Worm (Caenorhabditis elegans) whole organism, L3 larva: ENCODE results near the gene chhy-1.

Experiments used
- R02D3.7 ChIP-seq: fragments of 150-350 bp; optimal IDR thresholded peaks from 2 replicates; lab custom pipeline; 2014; ENCODE audit warnings: missing biosample characterization, missing genetic modification characterization
- ZK546.5 ChIP-seq: sonication (generic microtip); optimal IDR thresholded peaks from 2 replicates; lab custom pipeline; 2017; ENCODE audit warnings: missing biosample characterization, missing genetic modification characterization
- ama-1 ChIP-seq: fragments of 150-350 bp; optimal IDR thresholded peaks from 2 replicates; lab custom pipeline; 2018
- ceh-28 ChIP-seq: fragments of 150-350 bp; optimal IDR thresholded peaks from 2 replicates; lab custom pipeline; 2014; ENCODE audit warnings: missing biosample characterization, missing genetic modification reagents, missing genetic modification characterization
- ceh-9 ChIP-seq: sonication (generic microtip); optimal IDR thresholded peaks from 2 replicates; lab custom pipeline; 2018; ENCODE audit warnings: missing biosample characterization, missing genetic modification characterization
- egl-5 ChIP-seq: fragments of 150-350 bp; optimal IDR thresholded peaks from 2 replicates; lab custom pipeline; 2017; ENCODE audit warnings: missing biosample characterization, missing genetic modification reagents, missing genetic modification characterization, inconsistent platforms
- elt-1 ChIP-seq: fragments of 150-350 bp; optimal IDR thresholded peaks from 2 replicates; lab custom pipeline; 2014; ENCODE audit warnings: missing biosample characterization, missing genetic modification characterization
- elt-2 ChIP-seq: sonication (generic microtip); optimal IDR thresholded peaks from 2 replicates; lab custom pipeline; 2016; ENCODE audit warnings: missing genetic modification reagents, mild to moderate bottlenecking, missing genetic modification characterization, missing compliant biosample characterization
- elt-3 ChIP-seq, 3 experiments: fragments of 150-350 bp in 1 of 3; sonication (generic microtip) in 2 of 3; optimal IDR thresholded peaks; 2 replicates in 2 of 3; 4 replicates in 1 of 3; lab custom pipeline; 2014 to 2017; ENCODE audit warnings: missing biosample characterization in 3 of 3, missing genetic modification characterization in 3 of 3
- fkh-10 ChIP-seq: sonication (generic microtip); optimal IDR thresholded peaks from 2 replicates; lab custom pipeline; 2017; ENCODE audit warnings: missing biosample characterization, missing genetic modification reagents, missing genetic modification characterization
- fkh-2 ChIP-seq: fragments of 150-350 bp; optimal IDR thresholded peaks from 2 replicates; lab custom pipeline; 2014; ENCODE audit warnings: missing biosample characterization, missing genetic modification reagents, missing genetic modification characterization
- lin-15B ChIP-seq: fragments of 150-350 bp; optimal IDR thresholded peaks from 2 replicates; lab custom pipeline; 2014; ENCODE audit warnings: missing biosample characterization, missing genetic modification characterization
- mml-1 ChIP-seq: fragments of 150-350 bp; sonication (generic microtip); optimal IDR thresholded peaks from 3 replicates; lab custom pipeline; 2014; ENCODE audit warnings: missing biosample characterization, missing genetic modification characterization
- nfya-1 ChIP-seq: sonication (generic microtip); optimal IDR thresholded peaks from 2 replicates; lab custom pipeline; 2017; ENCODE audit warnings: missing genetic modification characterization, mild to moderate bottlenecking, missing compliant biosample characterization, antibody characterized with exemption, moderate library complexity; ENCODE audit not compliant: insufficient read depth
- nhr-11 ChIP-seq: fragments of 150-350 bp; optimal IDR thresholded peaks from 2 replicates; lab custom pipeline; 2014; ENCODE audit warnings: missing biosample characterization, missing genetic modification characterization
- nhr-12 ChIP-seq: fragments of 150-350 bp; optimal IDR thresholded peaks from 2 replicates; lab custom pipeline; 2014; ENCODE audit warnings: missing biosample characterization, missing genetic modification characterization
- nhr-23 ChIP-seq: fragments of 150-350 bp; optimal IDR thresholded peaks from 2 replicates; lab custom pipeline; 2014; ENCODE audit warnings: missing biosample characterization, missing genetic modification reagents, missing genetic modification characterization
- nhr-237 ChIP-seq: fragments of 150-350 bp; optimal IDR thresholded peaks from 2 replicates; lab custom pipeline; 2014; ENCODE audit warnings: missing biosample characterization, missing genetic modification characterization
- nhr-25 ChIP-seq: sonication (generic microtip); optimal IDR thresholded peaks from 2 replicates; lab custom pipeline; 2017; ENCODE audit warnings: missing biosample characterization, missing genetic modification characterization
- nhr-28 ChIP-seq: fragments of 150-350 bp; optimal IDR thresholded peaks from 2 replicates; lab custom pipeline; 2014; ENCODE audit warnings: missing biosample characterization, missing genetic modification characterization
- nhr-43 ChIP-seq: sonication (generic microtip); optimal IDR thresholded peaks from 2 replicates; lab custom pipeline; 2016; ENCODE audit warnings: mild to moderate bottlenecking, missing genetic modification characterization, missing compliant biosample characterization; ENCODE audit not compliant: poor library complexity, severe bottlenecking
- nhr-67 ChIP-seq: fragments of 150-350 bp; optimal IDR thresholded peaks from 2 replicates; lab custom pipeline; 2014; ENCODE audit warnings: missing biosample characterization, missing genetic modification characterization
- nhr-76 ChIP-seq: fragments of 150-350 bp; sonication (generic microtip); optimal IDR thresholded peaks from 5 replicates; lab custom pipeline; 2014; ENCODE audit warnings: missing biosample characterization, missing genetic modification characterization
- nhr-77 ChIP-seq: fragments of 150-350 bp; optimal IDR thresholded peaks from 2 replicates; lab custom pipeline; 2014; ENCODE audit warnings: missing biosample characterization, missing genetic modification characterization
- pha-4 ChIP-seq: fragments of 150-350 bp; optimal IDR thresholded peaks from 2 replicates; lab custom pipeline; 2014; ENCODE audit warnings: missing biosample characterization, missing genetic modification reagents, missing genetic modification characterization
- pqm-1 ChIP-seq: fragments of 150-350 bp; optimal IDR thresholded peaks from 2 replicates; lab custom pipeline; 2017; ENCODE audit warnings: missing biosample characterization, missing genetic modification characterization, inconsistent platforms
- sea-2 ChIP-seq: fragments of 150-350 bp; sonication (generic microtip); optimal IDR thresholded peaks from 4 replicates; lab custom pipeline; 2014; ENCODE audit warnings: missing biosample characterization, missing genetic modification reagents, missing genetic modification characterization
- skn-1 ChIP-seq: fragments of 150-350 bp; optimal IDR thresholded peaks from 2 replicates; lab custom pipeline; 2014; ENCODE audit warnings: missing biosample characterization, missing genetic modification characterization
- tbx-2 ChIP-seq: sonication (generic microtip); optimal IDR thresholded peaks from 2 replicates; lab custom pipeline; 2016; ENCODE audit warnings: mild to moderate bottlenecking, missing genetic modification characterization, missing compliant biosample characterization
- unc-39 ChIP-seq: sonication (generic microtip); optimal IDR thresholded peaks from 4 replicates; lab custom pipeline; 2017; ENCODE audit warnings: missing biosample characterization, missing genetic modification characterization
- unc-62 ChIP-seq: fragments of 150-350 bp; sonication (generic microtip); optimal IDR thresholded peaks from 4 replicates; lab custom pipeline; 2014; ENCODE audit warnings: missing biosample characterization, missing genetic modification reagents, missing genetic modification characterization
- zag-1 ChIP-seq: fragments of 150-350 bp; optimal IDR thresholded peaks from 2 replicates; lab custom pipeline; 2014; ENCODE audit warnings: missing biosample characterization, missing genetic modification characterization
- ztf-11 ChIP-seq: fragments of 150-350 bp; optimal IDR thresholded peaks from 2 replicates; lab custom pipeline; 2014; ENCODE audit warnings: missing biosample characterization, missing genetic modification characterization
- ztf-4 ChIP-seq: fragments of 150-350 bp; optimal IDR thresholded peaks from 2 replicates; lab custom pipeline; 2014; ENCODE audit warnings: missing biosample characterization, missing genetic modification characterization

The chhy-1 gene

DNA sequence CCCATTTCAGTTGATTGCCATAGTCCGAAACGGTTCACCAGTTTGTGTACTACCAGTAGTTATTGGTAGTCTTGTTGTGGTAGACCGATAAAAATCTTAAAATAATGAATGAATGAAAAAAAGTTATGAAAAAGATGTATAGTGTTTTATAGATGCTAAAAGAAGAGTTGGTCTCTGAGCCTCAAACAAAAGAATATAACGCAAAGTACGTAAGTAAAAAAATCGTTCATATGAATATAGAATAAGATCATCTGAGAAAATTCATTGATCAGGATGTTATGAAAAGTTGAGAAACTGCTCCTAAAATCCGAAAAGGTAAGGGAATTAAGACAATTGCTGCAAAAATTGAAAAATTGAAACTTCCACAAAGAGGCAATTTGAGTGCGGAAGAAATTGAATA, at the start of gene chhy-1:
Gene chhy-1 (minus strand): TSS at position 101 of the 400 bp plus-strand sequence.
- TF ChIP-seq nhr-67 (tag; lab: Kevin White, UChicago) (no peak), nhr-237 (no peak), unc-39 (tag; lab: Kevin White, UChicago) (no peak), unc-62 (GFP tag; lab: Kevin White, UChicago) (no peak), ZK546.5 (tag; lab: Kevin White, UChicago) (no peak), elt-3 (tag; optimal IDR thresholded peaks at IDR 0.05; lab: Kevin White, UChicago) (no peak), R02D3.7 (tag; lab: Kevin White, UChicago) (no peak), skn-1 (tag; lab: Kevin White, UChicago) (no peak), nhr-28 (tag; lab: Kevin White, UChicago) (no peak), nhr-77 (no peak), pqm-1 (no peak), nhr-11 (tag; lab: Kevin White, UChicago) (no peak), nfya-1 (tag; lab: Kevin White, UChicago) (no peak), zag-1 (no peak), ama-1 (lab: Kevin White, UChicago) (no peak)
- TF ChIP-seq, all 47 proteins: peak for 0

DNA sequence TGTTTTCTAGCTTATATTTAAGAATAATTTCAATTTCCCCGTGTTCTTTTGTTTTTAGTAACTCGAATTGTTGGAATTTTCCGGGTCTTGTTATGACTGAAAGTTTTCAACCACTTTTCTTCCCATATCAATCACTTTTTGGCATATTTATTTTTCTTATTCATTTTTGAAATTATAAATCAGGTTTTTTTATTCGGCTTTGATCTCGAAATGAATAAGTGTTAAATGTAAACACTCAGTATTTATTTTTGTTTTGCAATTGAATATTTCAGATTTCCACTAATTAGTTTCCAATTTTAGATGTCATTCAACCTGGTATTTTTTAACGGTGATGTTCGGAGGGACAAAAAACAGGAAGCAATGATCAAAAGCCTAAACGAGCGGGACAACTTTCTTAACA, 47.1 kb upstream of the chhy-1 start, which contains the start of gene etc-1:
Gene etc-1 (plus strand): TSS at position 301 of the 400 bp plus-strand sequence.
- TF ChIP-seq sea-2 (GFP tag; lab: Kevin White, UChicago) (no peak), nhr-23 (no peak), nhr-43 (tag; lab: Kevin White, UChicago) (no peak), elt-1 (tag; lab: Kevin White, UChicago) (no peak), mml-1 (no peak), zag-1 (no peak), ceh-9 (tag; lab: Kevin White, UChicago) (no peak), fkh-2 (tag; lab: Kevin White, UChicago) (no peak), tbx-2 (no peak), elt-3 (tag; optimal IDR thresholded peaks at IDR 0.05; lab: Kevin White, UChicago) (no peak), ztf-4 (no peak), skn-1 (tag; lab: Kevin White, UChicago) (no peak), lin-15B (tag; lab: Kevin White, UChicago) (no peak), nhr-12 (tag; lab: Kevin White, UChicago) (no peak), nhr-77 (no peak), nhr-25 (tag; lab: Kevin White, UChicago) (no peak)

DNA sequence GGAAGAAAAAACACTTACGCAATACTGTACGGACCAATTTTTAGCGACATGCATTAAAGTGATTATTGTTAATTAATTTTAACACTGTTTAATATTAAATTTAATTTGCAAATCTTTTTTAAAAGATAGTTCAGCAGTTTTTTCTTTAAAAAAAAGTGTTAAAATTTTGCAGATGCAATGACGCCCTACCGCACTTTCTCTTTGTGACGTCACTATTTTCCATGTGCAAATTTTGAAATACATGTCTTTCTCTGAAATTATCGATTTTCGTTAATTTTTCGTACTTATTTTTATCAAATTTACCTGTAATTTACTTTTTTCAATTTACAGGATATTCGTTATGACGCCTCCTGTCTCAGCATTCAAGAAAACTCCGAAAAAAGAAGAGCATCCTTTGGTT, 44.1 kb upstream of the chhy-1 start, which contains the start of the genes piga-1 and eif-2Bepsilon:
Gene piga-1 (minus strand): TSS at position 174 of the 400 bp plus-strand sequence.
Gene eif-2Bepsilon (plus strand): TSS at position 331 of the 400 bp plus-strand sequence.
- TF ChIP-seq lin-15B (tag; lab: Kevin White, UChicago): peak; percentile 56
- peak; percentile 31 for TF ChIP-seq ceh-28 (tag; lab: Kevin White, UChicago)
- TF ChIP-seq unc-62 (GFP tag; lab: Kevin White, UChicago): no peak
- peak; percentile 2 for TF ChIP-seq elt-2 (tag; lab: Kevin White, UChicago)
- TF ChIP-seq pha-4 (tag; lab: Kevin White, UChicago): peak; percentile 74
- no peak for TF ChIP-seq zag-1
- no peak for TF ChIP-seq unc-39 (tag; lab: Kevin White, UChicago)
- no peak for TF ChIP-seq ztf-11 (tag; lab: Kevin White, UChicago)
- TF ChIP-seq, all 47 proteins: peak for 4

DNA sequence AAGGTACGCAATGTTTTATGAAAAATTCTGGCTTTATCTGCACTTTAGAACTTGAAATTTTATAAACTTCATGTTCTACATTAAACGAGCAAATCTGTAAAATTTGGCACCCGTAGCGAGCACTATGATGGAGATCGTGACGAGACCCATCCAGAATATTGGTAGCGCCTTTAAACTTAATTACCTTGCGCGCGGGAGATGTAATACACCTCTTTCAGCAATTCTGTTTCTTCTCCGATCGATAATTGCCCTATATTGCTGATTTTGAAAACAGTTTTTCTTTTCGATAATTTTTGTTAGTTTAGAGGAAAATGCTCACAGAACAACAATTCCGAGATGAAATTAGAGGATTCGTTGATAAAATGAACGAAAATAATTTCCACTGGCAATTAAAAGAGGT, 41.4 kb upstream of the chhy-1 start, which contains the start of gene atg-10:
Gene atg-10 (plus strand): TSS at position 301 of the 400 bp plus-strand sequence.
- TF ChIP-seq elt-2 (tag; lab: Kevin White, UChicago): no peak
- TF ChIP-seq nhr-43 (tag; lab: Kevin White, UChicago): no peak
- no peak for TF ChIP-seq egl-5 (tag; lab: Kevin White, UChicago)
- TF ChIP-seq ceh-28 (tag; lab: Kevin White, UChicago): no peak
- no peak for TF ChIP-seq fkh-2 (tag; lab: Kevin White, UChicago)
- TF ChIP-seq nhr-76 (tag; lab: Kevin White, UChicago): no peak
- TF ChIP-seq fkh-10 (GFP tag; lab: Kevin White, UChicago): no peak
- TF ChIP-seq, all 47 proteins: peak for 0
